Fruit fly (Drosophila melanogaster) whole organism: ENCODE data around the gene mei-38.

Experiments
- CG8478 ChIP-seq: fragments of >200 bp; optimal IDR thresholded peaks from 2 replicates; lab custom pipeline; 2018; ENCODE audit warnings: inconsistent platforms
- EcR ChIP-seq, 2 experiments: fragments of >200 bp; optimal IDR thresholded peaks; 2 replicates each; lab custom pipeline; 2017; ENCODE audit warnings: missing biosample characterization in 2 of 2, missing genetic modification characterization in 2 of 2, missing genetic modification reagents in 2 of 2
- pan ChIP-seq: fragments of >200 bp; optimal IDR thresholded peaks from 2 replicates; lab custom pipeline; 2017
- usp ChIP-seq: fragments of >200 bp; optimal IDR thresholded peaks from 2 replicates; lab custom pipeline; 2017; ENCODE audit warnings: missing biosample characterization, missing genetic modification characterization, mixed read lengths

DNA sequence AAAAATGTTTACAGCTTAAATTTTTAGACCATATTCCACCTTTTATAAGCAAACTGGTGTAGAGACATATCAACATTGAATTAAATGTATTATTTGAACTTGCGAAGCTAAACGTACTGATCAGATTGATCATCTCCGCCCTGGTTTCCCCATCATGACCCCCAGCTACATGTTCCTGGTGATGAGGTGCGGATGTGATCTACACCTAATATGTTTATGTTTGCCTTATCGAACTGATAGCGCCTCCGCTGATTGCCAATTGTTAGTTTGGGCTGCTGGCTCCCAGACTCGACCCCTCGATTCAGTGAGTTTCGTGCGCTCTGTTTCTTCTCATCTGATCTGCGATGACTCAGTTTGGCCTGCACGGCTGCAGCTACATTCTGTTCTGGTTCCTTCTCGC is 4.6 kb upstream of the mei-38 start, which contains the start of gene CG14780:
- TF ChIP-seq CG8478 (lab: Kevin White, UChicago) (no peak), pan (lab: Kevin White, UChicago) (no peak), usp (no peak), EcR (GFP tag; optimal IDR thresholded peaks at IDR 0.05; lab: Kevin White, UChicago) (no peak)
